Worm (Caenorhabditis elegans) whole organism, midembryonic: ENCODE results near the gene K08D10.10.

Experiments
- T22C8.4 ChIP-seq: fragments of 200-800 bp; sonication (Bioruptor generic); IDR thresholded peaks from 2 replicates; pipeline ENCODE4 v1.3.6; 2022; ENCODE audit warnings: missing genetic modification characterization, missing compliant biosample characterization
- cog-1 ChIP-seq: sonication (generic microtip); optimal IDR thresholded peaks from 2 replicates; lab custom pipeline; 2016; ENCODE audit warnings: missing genetic modification characterization, missing compliant biosample characterization
- flt-1 ChIP-seq: fragments of 200-800 bp; sonication (Bioruptor generic); IDR thresholded peaks from 2 replicates; pipeline ENCODE4 v1.3.6; 2022; ENCODE audit warnings: missing genetic modification characterization, missing compliant biosample characterization
- klf-2 ChIP-seq: fragments of 200-800 bp; sonication (Bioruptor generic); conservative IDR thresholded peaks from 2 replicates; pipeline ENCODE4 v1.3.6; 2022; ENCODE audit warnings: missing genetic modification reagents, missing genetic modification characterization, missing compliant biosample characterization
- med-1 ChIP-seq: sonication (generic microtip); optimal IDR thresholded peaks from 2 replicates; lab custom pipeline; 2017; ENCODE audit warnings: missing genetic modification characterization, mild to moderate bottlenecking, missing compliant biosample characterization, antibody characterized with exemption, missing genetic modification reagents; ENCODE audit not compliant: insufficient read depth
- ref-1 ChIP-seq: fragments of 200-800 bp; sonication (Bioruptor generic); conservative IDR thresholded peaks from 2 replicates; pipeline ENCODE4 v1.3.6; 2022; ENCODE audit warnings: missing genetic modification reagents, missing genetic modification characterization, missing compliant biosample characterization
- tab-1 ChIP-seq: fragments of 200-800 bp; sonication (Bioruptor generic); IDR thresholded peaks from 2 replicates; pipeline ENCODE4 v1.3.6; 2022; ENCODE audit warnings: missing genetic modification characterization, missing compliant biosample characterization
- ztf-23 ChIP-seq: fragments of 200-800 bp; sonication (Bioruptor generic); IDR thresholded peaks from 2 replicates; pipeline ENCODE4 v1.3.6; 2022; ENCODE audit warnings: missing genetic modification reagents, missing genetic modification characterization, missing compliant biosample characterization
- ztf-29 ChIP-seq: fragments of 200-800 bp; sonication (Bioruptor generic); IDR thresholded peaks from 2 replicates; pipeline ENCODE4 v1.3.6; 2022; ENCODE audit warnings: missing genetic modification reagents, missing genetic modification characterization, missing compliant biosample characterization

K08D10.10 gene

DNA sequence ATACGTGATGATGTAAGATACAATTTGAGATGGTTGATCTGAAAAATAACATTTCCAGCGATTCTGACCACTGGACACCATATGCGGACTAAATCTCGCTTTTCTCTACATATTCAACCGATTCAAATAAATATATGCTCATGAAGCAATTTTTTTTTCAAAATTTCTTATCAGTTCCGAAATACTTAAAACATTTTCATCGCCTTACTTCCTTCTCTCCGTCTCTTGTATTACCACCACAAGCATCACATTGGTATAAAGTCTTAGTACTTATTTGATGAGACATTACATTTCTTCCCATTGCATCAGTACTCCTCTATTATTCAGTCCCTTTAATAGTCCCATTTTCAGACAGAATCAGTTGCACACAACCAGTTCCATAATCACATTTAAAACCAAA is 2.6 kb downstream of the K08D10.10 start, which contains the start of gene K08D10.14:
TSS of gene K08D10.14 (plus strand) at position 301 of the 400 bp plus-strand sequence.
- TF ChIP-seq med-1 (GFP tag; lab: Kevin White, UChicago) (no peak), ztf-29 (GFP tag; lab: Robert Waterston, UW) (no peak), cog-1 (tag; lab: Kevin White, UChicago) (no peak), klf-2 (GFP tag; lab: Robert Waterston, UW) (no peak)

DNA sequence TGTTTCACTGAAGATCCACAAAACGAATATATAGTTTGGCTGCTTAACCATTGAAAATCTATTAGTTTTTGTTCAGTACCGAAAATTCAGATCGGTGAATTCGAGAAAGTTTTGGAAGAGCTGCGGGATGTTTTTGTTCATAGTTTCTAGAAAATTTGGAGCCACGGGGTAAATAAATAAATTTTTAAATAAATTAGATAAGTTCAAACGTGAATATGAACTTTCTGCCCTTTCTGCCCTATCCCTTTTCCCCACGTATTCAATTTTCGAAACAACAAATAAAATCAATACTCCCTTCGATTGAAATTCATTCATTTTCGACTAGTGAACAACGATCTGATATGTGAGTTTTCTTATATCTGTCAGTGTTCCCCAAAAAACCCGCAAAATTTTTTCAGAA is 10.1 kb downstream of the K08D10.10 start, which contains the start of gene scrm-5:
TSS of gene scrm-5 (plus strand) at position 301 of the 400 bp plus-strand sequence.
- TF ChIP-seq ref-1 (GFP tag; lab: Robert Waterston, UW) (no peak), flt-1 (GFP tag; lab: Robert Waterston, UW) (no peak), med-1 (GFP tag; lab: Kevin White, UChicago) (no peak), tab-1 (GFP tag; lab: Robert Waterston, UW) (no peak), T22C8.4 (GFP tag; lab: Robert Waterston, UW) (no peak), cog-1 (tag; lab: Kevin White, UChicago) (no peak), ztf-29 (GFP tag; lab: Robert Waterston, UW) (no peak), ztf-23 (GFP tag; lab: Robert Waterston, UW) (no peak), klf-2 (GFP tag; lab: Robert Waterston, UW) (no peak)

DNA sequence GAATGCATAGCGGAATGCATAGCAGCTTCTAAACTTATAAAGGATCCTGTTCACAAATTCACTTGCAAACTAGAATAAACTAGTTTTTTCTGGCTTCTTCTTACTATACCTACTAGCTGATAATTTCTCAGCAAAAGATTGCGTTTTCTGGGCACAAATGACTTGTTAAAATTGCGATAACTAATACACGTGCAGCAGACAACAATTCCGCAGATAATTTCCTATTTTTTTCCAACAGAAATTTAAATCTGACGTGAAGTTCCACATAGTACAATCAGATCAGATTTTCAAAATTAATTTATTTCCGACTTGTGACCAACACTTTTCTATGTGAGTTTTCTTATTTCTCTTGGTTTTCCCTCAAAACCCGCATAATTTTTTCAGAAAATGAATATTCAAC is 12.4 kb downstream of the K08D10.10 start, which contains the start of gene scrm-8:
TSS of gene scrm-8 (plus strand) at position 301 of the 400 bp plus-strand sequence.
- TF ChIP-seq ztf-23 (GFP tag; lab: Robert Waterston, UW) (no peak), klf-2 (GFP tag; lab: Robert Waterston, UW) (no peak), ztf-29 (GFP tag; lab: Robert Waterston, UW) (no peak), flt-1 (GFP tag; lab: Robert Waterston, UW) (no peak), cog-1 (tag; lab: Kevin White, UChicago) (no peak), med-1 (GFP tag; lab: Kevin White, UChicago) (no peak), tab-1 (GFP tag; lab: Robert Waterston, UW) (no peak), ref-1 (GFP tag; lab: Robert Waterston, UW) (no peak), T22C8.4 (GFP tag; lab: Robert Waterston, UW) (no peak)

DNA sequence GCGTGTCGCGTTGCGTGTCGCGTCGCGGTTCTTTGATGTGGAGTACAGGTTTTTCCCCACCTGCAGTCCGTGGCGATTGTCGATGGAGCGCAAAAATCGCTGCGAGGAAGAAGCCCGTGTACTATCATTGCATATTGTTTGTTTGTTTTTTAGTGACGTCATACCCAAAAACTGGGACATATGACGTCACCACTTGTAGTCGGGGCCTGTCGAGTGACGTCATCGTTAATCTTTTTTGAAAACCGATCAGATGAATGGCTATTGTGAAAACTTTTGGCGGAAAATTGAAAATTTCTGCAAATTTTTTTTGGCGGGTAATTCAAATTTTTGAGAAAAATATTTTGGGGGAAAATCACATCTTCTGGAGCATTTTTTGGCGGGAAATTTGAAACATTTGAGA is 15.3 kb downstream of the K08D10.10 start:
- no peak for TF ChIP-seq ref-1 (GFP tag; lab: Robert Waterston, UW)
- TF ChIP-seq ztf-23 (GFP tag; lab: Robert Waterston, UW) = no peak
- no peak for TF ChIP-seq tab-1 (GFP tag; lab: Robert Waterston, UW)
- TF ChIP-seq klf-2 (GFP tag; lab: Robert Waterston, UW) = no peak
- no peak for TF ChIP-seq cog-1 (tag; lab: Kevin White, UChicago)
- no peak for TF ChIP-seq flt-1 (GFP tag; lab: Robert Waterston, UW)
- TF ChIP-seq med-1 (GFP tag; lab: Kevin White, UChicago) = no peak
- no peak for TF ChIP-seq T22C8.4 (GFP tag; lab: Robert Waterston, UW)
- no peak for TF ChIP-seq ztf-29 (GFP tag; lab: Robert Waterston, UW)

DNA sequence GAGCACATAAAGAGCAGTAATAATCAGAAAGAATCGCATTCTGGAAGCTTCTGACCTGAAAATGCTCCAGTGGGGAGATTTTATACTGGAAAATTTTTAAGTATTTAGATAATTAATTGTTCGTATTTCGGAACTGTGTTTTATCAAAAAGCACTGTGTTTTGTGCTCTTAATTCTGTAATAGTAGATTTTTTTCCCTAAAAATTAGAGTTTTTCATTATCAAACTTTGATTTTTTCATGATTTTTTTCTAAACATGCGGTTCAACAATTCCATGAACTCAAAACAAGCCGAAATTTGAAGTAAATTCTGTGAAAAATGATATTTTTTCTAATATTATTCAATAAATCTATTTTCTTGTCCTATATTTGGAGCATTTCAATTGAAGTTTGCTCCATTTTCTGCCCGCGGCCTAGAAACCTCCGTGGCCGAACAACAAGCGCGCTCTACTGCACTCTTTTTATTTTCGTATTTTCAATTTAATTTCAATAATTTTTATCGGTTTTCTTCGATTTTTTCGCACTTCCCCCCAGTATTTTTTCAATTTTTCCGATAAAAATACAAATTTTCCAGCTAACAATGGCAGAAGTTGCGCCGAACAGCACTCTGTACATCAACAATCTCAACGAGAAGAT is 19.6 kb downstream of the K08D10.10 start, which contains the start of the genes K08D10.13 and rnp-2:
TSS of gene K08D10.13 (minus strand) at position 51 of the 633 bp plus-strand sequence.
TSS of gene rnp-2 (plus strand) at position 546 of the 633 bp plus-strand sequence.
- TF ChIP-seq flt-1 (GFP tag; lab: Robert Waterston, UW) (peak; percentile 53; the same call in 1 of the 2 replicates), med-1 (GFP tag; lab: Kevin White, UChicago) (no peak), ref-1 (GFP tag; lab: Robert Waterston, UW) (no peak), ztf-29 (GFP tag; lab: Robert Waterston, UW) (no peak), klf-2 (GFP tag; lab: Robert Waterston, UW) (no peak), ztf-23 (GFP tag; lab: Robert Waterston, UW) (0 out of 2 replicates have a peak, but pooled peaks have one; percentile 11), T22C8.4 (GFP tag; lab: Robert Waterston, UW) (no peak), cog-1 (tag; lab: Kevin White, UChicago) (no peak), tab-1 (GFP tag; lab: Robert Waterston, UW) (no peak)

DNA sequence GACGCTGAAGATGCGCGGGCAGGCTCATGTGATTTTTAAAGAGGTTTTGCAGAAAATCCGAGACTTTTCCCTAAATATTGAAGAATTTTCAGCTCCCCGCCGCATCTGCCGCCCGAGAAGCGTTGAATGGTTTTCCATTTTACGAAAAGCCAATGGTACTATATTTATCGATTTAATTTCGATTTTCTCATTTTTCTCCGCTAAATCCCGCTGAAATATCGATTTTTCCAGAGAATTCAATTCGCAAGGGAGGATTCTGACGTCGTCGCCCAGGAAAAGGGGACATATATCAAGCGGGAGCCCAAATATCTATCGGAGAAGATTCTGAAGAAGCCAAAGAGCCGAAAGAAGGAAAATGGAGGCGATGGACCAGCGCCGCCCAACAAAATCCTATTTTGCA is 20.2 kb downstream of the K08D10.10 start:
- TF ChIP-seq flt-1 (GFP tag; lab: Robert Waterston, UW) (no peak), T22C8.4 (GFP tag; lab: Robert Waterston, UW) (peak; percentile 54)

DNA sequence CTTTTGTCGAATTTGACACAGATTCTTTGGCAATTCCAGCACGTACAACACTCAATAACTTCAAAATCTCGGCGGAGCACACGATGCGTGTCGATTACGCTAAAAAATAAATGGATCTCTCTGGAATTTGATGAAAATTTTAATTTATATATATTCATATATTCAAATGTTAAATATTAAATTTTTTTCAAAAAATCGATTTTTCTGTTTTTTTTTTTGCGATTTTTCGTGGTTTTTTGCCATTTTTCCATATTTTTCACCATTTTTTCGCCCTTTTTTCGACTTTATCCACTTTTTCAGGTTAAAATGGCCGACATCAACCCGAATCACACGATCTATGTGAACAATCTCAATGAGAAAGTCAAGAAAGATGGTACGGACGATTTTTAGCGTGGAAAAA is 21.8 kb downstream of the K08D10.10 start, which contains the start of gene rnp-3:
TSS of gene rnp-3 (plus strand) at position 301 of the 400 bp plus-strand sequence.
- TF ChIP-seq flt-1 (GFP tag; lab: Robert Waterston, UW) = no peak
- no peak for TF ChIP-seq med-1 (GFP tag; lab: Kevin White, UChicago)
- TF ChIP-seq cog-1 (tag; lab: Kevin White, UChicago) = no peak
- TF ChIP-seq tab-1 (GFP tag; lab: Robert Waterston, UW) = no peak
- no peak for TF ChIP-seq T22C8.4 (GFP tag; lab: Robert Waterston, UW)
- no peak for TF ChIP-seq ref-1 (GFP tag; lab: Robert Waterston, UW)
- TF ChIP-seq ztf-23 (GFP tag; lab: Robert Waterston, UW) = no peak
- TF ChIP-seq klf-2 (GFP tag; lab: Robert Waterston, UW) = no peak
- TF ChIP-seq ztf-29 (GFP tag; lab: Robert Waterston, UW) = no peak

DNA sequence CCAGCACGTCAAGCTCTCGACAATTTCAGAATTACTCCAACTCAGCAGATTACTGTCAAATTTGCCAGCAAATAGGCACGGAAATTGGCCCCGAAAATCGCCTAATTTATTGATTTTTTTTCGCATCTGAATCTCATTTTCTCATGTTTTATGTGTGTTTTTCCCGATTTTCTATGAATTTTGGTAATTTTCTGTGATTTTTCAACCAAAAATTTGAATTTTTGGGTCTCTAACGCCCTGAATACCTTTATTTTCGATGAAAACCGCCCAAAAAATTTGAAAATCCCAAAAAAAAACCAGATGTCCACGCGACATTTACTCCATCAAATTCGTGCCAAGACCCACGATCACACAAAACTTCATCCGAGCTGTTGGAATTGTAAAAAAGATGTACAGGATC is 24.1 kb downstream of the K08D10.10 start, which contains the start of gene dnj-15:
TSS of gene dnj-15 (plus strand) at position 301 of the 400 bp plus-strand sequence.
- TF ChIP-seq ztf-29 (GFP tag; lab: Robert Waterston, UW) = no peak
- no peak for TF ChIP-seq klf-2 (GFP tag; lab: Robert Waterston, UW)
- no peak for TF ChIP-seq ztf-23 (GFP tag; lab: Robert Waterston, UW)
- no peak for TF ChIP-seq T22C8.4 (GFP tag; lab: Robert Waterston, UW)
- TF ChIP-seq tab-1 (GFP tag; lab: Robert Waterston, UW) = no peak
- no peak for TF ChIP-seq ref-1 (GFP tag; lab: Robert Waterston, UW)
- no peak for TF ChIP-seq cog-1 (tag; lab: Kevin White, UChicago)
- TF ChIP-seq med-1 (GFP tag; lab: Kevin White, UChicago) = no peak
- no peak for TF ChIP-seq flt-1 (GFP tag; lab: Robert Waterston, UW)
